Worm (Caenorhabditis elegans) whole organism, L4/young adult: ENCODE measurements around the gene Y51H7C.9.

ENCODE experiments used
- W03F9.2 ChIP-seq: fragments of 150-350 bp; optimal IDR thresholded peaks from 2 replicates; lab custom pipeline; 2014; ENCODE audit warnings: missing biosample characterization, missing genetic modification characterization
- dao-5 ChIP-seq: sonication (generic microtip); optimal IDR thresholded peaks from 2 replicates; lab custom pipeline; 2016; ENCODE audit warnings: missing genotype, missing genetic modification characterization, moderate library complexity, missing compliant biosample characterization

ce11 chrII:1400105-1400504 lies 11.2 kb downstream of the Y51H7C.9 start, which contains the start of gene F54D12.1:
- TF ChIP-seq W03F9.2 (tag; lab: Kevin White, UChicago) (no peak), dao-5 (no peak)
